Worm (Caenorhabditis elegans) whole organism, L2 larva: ENCODE results near the gene che-10.

Experiments used
- ama-1 ChIP-seq: fragments of 150-350 bp; optimal IDR thresholded peaks from 2 replicates; lab custom pipeline; 2018; ENCODE audit warnings: inconsistent platforms
- lsy-2 ChIP-seq, 2 experiments: fragments of 150-350 bp in 1 of 2; sonication (generic microtip) in 1 of 2; optimal IDR thresholded peaks; 2 replicates each; lab custom pipeline; 2014 to 2017; ENCODE audit warnings: missing biosample characterization in 2 of 2, missing genetic modification characterization in 2 of 2
- ztf-11 ChIP-seq: sonication (generic microtip); optimal IDR thresholded peaks from 2 replicates; lab custom pipeline; 2017; ENCODE audit warnings: missing biosample characterization, missing genetic modification characterization

DNA sequence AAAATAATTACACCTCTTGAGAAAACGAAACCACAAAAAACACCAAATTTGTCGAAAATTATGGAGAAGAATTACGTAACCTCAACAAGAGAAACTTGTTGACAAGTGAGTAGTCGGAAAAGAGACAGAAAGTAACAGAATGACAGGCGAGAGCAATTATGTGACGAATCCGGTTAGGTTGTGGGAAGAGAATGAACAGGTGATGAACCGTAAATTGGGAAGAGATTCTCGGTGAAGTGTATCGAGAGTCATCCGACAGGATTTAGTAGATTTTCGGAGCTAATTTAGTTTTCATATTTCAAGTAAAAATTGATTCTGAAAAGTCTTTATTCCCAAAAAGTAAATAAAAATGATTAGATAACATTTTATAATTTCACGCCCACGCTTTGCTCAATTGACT, 43.2 kb upstream of the che-10 start, which contains the start of gene T05A7.7:
- TF ChIP-seq lsy-2 (tag; optimal IDR thresholded peaks at IDR 0.05; lab: Kevin White, UChicago) (no peak), ama-1 (lab: Kevin White, UChicago) (no peak), ztf-11 (no peak)
